Worm (Caenorhabditis elegans): ENCODE results near the gene nhr-280.

- TF ChIP-seq ceh-82 (tag; optimal IDR thresholded peaks at IDR 0.05), result no peak
- TF ChIP-seq eor-1 (tag; optimal IDR thresholded peaks at IDR 0.05), result no peak
- no peak for TF ChIP-seq elt-3 (tag; optimal IDR thresholded peaks at IDR 0.05)
- TF ChIP-seq ztf-11 (tag; optimal IDR thresholded peaks at IDR 0.05), result no peak
- no peak for TF ChIP-seq nhr-11 (tag; optimal IDR thresholded peaks at IDR 0.05)
- no peak for TF ChIP-seq nhr-23 (tag; optimal IDR thresholded peaks at IDR 0.05)
- TF ChIP-seq nfya-1 (tag; optimal IDR thresholded peaks at IDR 0.05; ENCODE audit: insufficient read depth), result no peak
- TF ChIP-seq elt-2 (tag; optimal IDR thresholded peaks at IDR 0.05), result no peak
- no peak for TF ChIP-seq ama-1 (optimal IDR thresholded peaks at IDR 0.05)
- no peak for TF ChIP-seq zag-1 (tag; optimal IDR thresholded peaks at IDR 0.05)
- TF ChIP-seq nhr-25 (tag; optimal IDR thresholded peaks at IDR 0.05), result no peak
- TF ChIP-seq lin-39 (tag; optimal IDR thresholded peaks at IDR 0.05), result no peak
Measured at ce11 chrIII:175733-176132, 45.2 kb upstream of the nhr-280 start, which contains the start of gene clec-148.

All from whole organism, L3 larva.